Fruit fly (Drosophila melanogaster): Measurements from ENCODE around the gene mRpS24.

The mRpS24 gene

dm6 chr3R:24134580-24134979 lies 28.8 kb downstream of the mRpS24 start, which contains the start of gene Sec10 (continued):
- no peak for TF ChIP-seq CG12071 (GFP tag; optimal IDR thresholded peaks at IDR 0.05)
- TF ChIP-seq lab (GFP tag; optimal IDR thresholded peaks at IDR 0.05), result no peak
- no peak for TF ChIP-seq CG4282 (GFP tag; optimal IDR thresholded peaks at IDR 0.05)
- TF ChIP-seq z (GFP tag; IDR thresholded peaks at IDR 0.05), result no peak
- TF ChIP-seq Ets65A (GFP tag), result no peak
- no peak for TF ChIP-seq CG10321 (GFP tag; IDR thresholded peaks at IDR 0.05)
- no peak for TF ChIP-seq cwo (GFP tag; optimal IDR thresholded peaks at IDR 0.05)
- peak; percentile 77 for TF ChIP-seq Ets97D (GFP tag; optimal IDR thresholded peaks at IDR 0.05)
- TF ChIP-seq NFAT (GFP tag; IDR thresholded peaks at IDR 0.05), result no peak
- peak; percentile 7 for TF ChIP-seq phol (tag; optimal IDR thresholded peaks at IDR 0.05)
- TF ChIP-seq CG12769 (tag; optimal IDR thresholded peaks at IDR 0.05), result no peak
- no peak for TF ChIP-seq H15 (GFP tag; IDR thresholded peaks at IDR 0.05)
- TF ChIP-seq tx (GFP tag; optimal IDR thresholded peaks at IDR 0.05), result no peak
- TF ChIP-seq D19B (GFP tag; optimal IDR thresholded peaks at IDR 0.05), result no peak
- no peak for TF ChIP-seq caup (GFP tag; optimal IDR thresholded peaks at IDR 0.05; ENCODE audit: severe bottlenecking)
- TF ChIP-seq wek (GFP tag; optimal IDR thresholded peaks at IDR 0.05), result peak; percentile 62
- no peak for TF ChIP-seq CG18619 (GFP tag; optimal IDR thresholded peaks at IDR 0.05)
- TF ChIP-seq pros (GFP tag; optimal IDR thresholded peaks at IDR 0.05), result no peak
- TF ChIP-seq CG9215 (GFP tag; IDR thresholded peaks at IDR 0.05), result peak; percentile 94
- TF ChIP-seq CG33557 (GFP tag; optimal IDR thresholded peaks at IDR 0.05), result no peak
- peak; percentile 59 for TF ChIP-seq CG17186 (GFP tag; optimal IDR thresholded peaks at IDR 0.05)
- TF ChIP-seq dm (GFP tag; optimal IDR thresholded peaks at IDR 0.05), result no peak
- TF ChIP-seq dan (GFP tag; IDR thresholded peaks at IDR 0.05), result no peak
- TF ChIP-seq gfzf (GFP tag; optimal IDR thresholded peaks at IDR 0.05), result peak; percentile 9
- TF ChIP-seq CG7786 (GFP tag; optimal IDR thresholded peaks at IDR 0.05), result no peak
- TF ChIP-seq CG17361 (GFP tag; IDR thresholded peaks at IDR 0.05), result no peak
- TF ChIP-seq sr (GFP tag; IDR thresholded peaks at IDR 0.05), result no peak
- TF ChIP-seq CG6854 (GFP tag; optimal IDR thresholded peaks at IDR 0.05), result no peak
- TF ChIP-seq bowl (GFP tag; IDR thresholded peaks at IDR 0.05), result no peak
- no peak for TF ChIP-seq Chrac-16 (GFP tag; optimal IDR thresholded peaks at IDR 0.05)
- no peak for TF ChIP-seq CG1832 (GFP tag; optimal IDR thresholded peaks at IDR 0.05)
- TF ChIP-seq Sin3A (optimal IDR thresholded peaks at IDR 0.05), result peak; percentile 14
- TF ChIP-seq Side (GFP tag; optimal IDR thresholded peaks at IDR 0.05), result no peak
- TF ChIP-seq CG15011 (GFP tag; optimal IDR thresholded peaks at IDR 0.05), result no peak
- no peak for TF ChIP-seq exex (tag; optimal IDR thresholded peaks at IDR 0.05)
- TF ChIP-seq sd (tag; optimal IDR thresholded peaks at IDR 0.05), result no peak
- TF ChIP-seq fd102C (GFP tag; optimal IDR thresholded peaks at IDR 0.05), result no peak
- TF ChIP-seq cato (GFP tag; optimal IDR thresholded peaks at IDR 0.05; ENCODE audit: borderline replicate concordance), result no peak
- TF ChIP-seq jigr1 (GFP tag; IDR thresholded peaks at IDR 0.05), result no peak
- no peak for TF ChIP-seq dmrt99B (tag; optimal IDR thresholded peaks at IDR 0.05)
- TF ChIP-seq CG32532 (GFP tag; IDR thresholded peaks at IDR 0.05), result no peak
- TF ChIP-seq NC2β (GFP tag; optimal IDR thresholded peaks at IDR 0.05), result no peak
- TF ChIP-seq vvl (GFP tag; IDR thresholded peaks at IDR 0.05), result no peak
- no peak for TF ChIP-seq CG6813 (GFP tag; optimal IDR thresholded peaks at IDR 0.05)
- no peak for TF ChIP-seq CG34376 (GFP tag; optimal IDR thresholded peaks at IDR 0.05)
- no peak for TF ChIP-seq unc-4 (GFP tag; IDR thresholded peaks at IDR 0.05; ENCODE audit: partially characterized antibody)
- TF ChIP-seq pb (GFP tag; optimal IDR thresholded peaks at IDR 0.05), result no peak
- peak; percentile 15 for TF ChIP-seq CG10431 (GFP tag; optimal IDR thresholded peaks at IDR 0.05)
- no peak for TF ChIP-seq CG12391 (tag; optimal IDR thresholded peaks at IDR 0.05)
- TF ChIP-seq Jarid2 (GFP tag; optimal IDR thresholded peaks at IDR 0.05), result no peak
- TF ChIP-seq cad (GFP tag; optimal IDR thresholded peaks at IDR 0.05), result no peak
- TF ChIP-seq CG17359 (tag; optimal IDR thresholded peaks at IDR 0.05), result no peak
